Worm (Caenorhabditis elegans) whole organism, late embryonic: ENCODE data around the gene B0334.5.

Source experiments
- C08G9.2 ChIP-seq: sonication (generic microtip); optimal IDR thresholded peaks from 2 replicates; lab custom pipeline; 2016; ENCODE audit warnings: mild to moderate bottlenecking, missing genetic modification characterization, moderate library complexity, missing compliant biosample characterization
- Y22D7AL.16 ChIP-seq: sonication (generic microtip); optimal IDR thresholded peaks from 2 replicates; lab custom pipeline; 2016; ENCODE audit warnings: missing genetic modification characterization, missing compliant biosample characterization
- ama-1 ChIP-seq: fragments of 150-350 bp; optimal IDR thresholded peaks from 2 replicates; lab custom pipeline; 2014
- ceh-24 ChIP-seq: sonication (generic microtip); optimal IDR thresholded peaks from 2 replicates; lab custom pipeline; 2016; ENCODE audit warnings: mild to moderate bottlenecking, missing genetic modification characterization, missing compliant biosample characterization
- ceh-6 ChIP-seq: fragments of 200-800 bp; sonication (Bioruptor generic); optimal IDR thresholded peaks from 2 replicates; lab custom pipeline; 2018; ENCODE audit warnings: mild to moderate bottlenecking, missing genetic modification characterization, missing compliant biosample characterization
- elt-2 ChIP-seq: sonication (generic microtip); optimal IDR thresholded peaks from 2 replicates; lab custom pipeline; 2016; ENCODE audit warnings: missing genetic modification reagents, missing genetic modification characterization, missing compliant biosample characterization
- lin-11 ChIP-seq: fragments of 200-800 bp; sonication (Bioruptor generic); optimal IDR thresholded peaks from 2 replicates; lab custom pipeline; 2018; ENCODE audit warnings: mild to moderate bottlenecking, missing genetic modification characterization, missing compliant biosample characterization
- nhr-11 ChIP-seq: fragments of 150-350 bp; optimal IDR thresholded peaks from 2 replicates; lab custom pipeline; 2014; ENCODE audit warnings: missing biosample characterization, missing genetic modification characterization
- npax-4 ChIP-seq: sonication (generic microtip); optimal IDR thresholded peaks from 2 replicates; lab custom pipeline; 2016; ENCODE audit warnings: missing genetic modification characterization, missing compliant biosample characterization
- pha-4 ChIP-seq: fragments of 150-350 bp; optimal IDR thresholded peaks from 2 replicates; lab custom pipeline; 2018; ENCODE audit warnings: missing biosample characterization, missing genetic modification reagents, missing genetic modification characterization
- rnt-1 ChIP-seq: sonication (generic microtip); optimal IDR thresholded peaks from 2 replicates; lab custom pipeline; 2016; ENCODE audit warnings: missing genetic modification characterization, missing compliant biosample characterization

DNA sequence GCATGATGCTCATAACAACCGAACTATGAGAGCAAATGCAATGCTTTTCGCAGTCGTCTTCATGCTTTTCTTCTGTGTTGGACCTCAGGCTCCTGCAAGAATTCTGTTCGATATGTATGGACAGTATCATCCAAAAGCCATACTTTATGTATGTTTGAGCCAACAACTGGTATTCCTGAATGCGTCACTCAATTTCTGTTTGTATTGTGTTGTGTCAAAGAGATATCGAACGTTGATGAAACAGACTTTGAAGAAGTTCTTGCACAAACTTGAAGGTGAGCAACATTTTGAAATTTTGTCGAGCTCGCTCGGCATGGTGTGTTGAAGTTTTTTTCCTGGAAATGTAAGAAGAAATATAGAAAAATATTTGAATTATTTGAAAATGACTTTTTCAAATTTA lies 15.5 kb downstream of the B0334.5 start:
- TF ChIP-seq elt-2 (tag; lab: Kevin White, UChicago): no peak
- no peak for TF ChIP-seq ceh-24 (tag; lab: Kevin White, UChicago)
- no peak for TF ChIP-seq C08G9.2 (tag; lab: Kevin White, UChicago)
- no peak for TF ChIP-seq rnt-1 (tag; lab: Kevin White, UChicago)
- TF ChIP-seq ceh-6 (GFP tag; lab: Kevin White, UChicago): no peak
- TF ChIP-seq lin-11: no peak
- no peak for TF ChIP-seq nhr-11 (tag; lab: Kevin White, UChicago)
- no peak for TF ChIP-seq Y22D7AL.16 (tag; lab: Kevin White, UChicago)
- no peak for TF ChIP-seq pha-4 (tag; lab: Kevin White, UChicago)
- TF ChIP-seq ama-1 (lab: Kevin White, UChicago): no peak
- TF ChIP-seq npax-4 (tag; lab: Kevin White, UChicago): no peak
